Fruit fly (Drosophila melanogaster) whole organism, prepupa: Measurements from ENCODE around the gene Alp13.

Source experiments
- CG11294 ChIP-seq: fragments of 200-800 bp; sonication (Bioruptor generic); IDR thresholded peaks from 2 replicates; pipeline ENCODE4 v1.3.6; 2022; ENCODE audit warnings: missing biosample characterization, missing genetic modification characterization
- CG15336 ChIP-seq: fragments of 200-800 bp; sonication (Bioruptor generic); IDR thresholded peaks from 2 replicates; pipeline ENCODE4 v1.3.6; 2022; ENCODE audit warnings: missing biosample characterization, missing genetic modification characterization
- CG1621 ChIP-seq: fragments of 200-800 bp; sonication (Bioruptor generic); optimal IDR thresholded peaks from 3 replicates; lab custom pipeline; 2018; ENCODE audit warnings: missing biosample characterization, mild to moderate bottlenecking, missing genetic modification characterization
- CG34406 ChIP-seq: fragments of 200-800 bp; sonication (Bioruptor generic); optimal IDR thresholded peaks from 3 replicates; lab custom pipeline; 2016; ENCODE audit warnings: missing biosample characterization, missing genetic modification characterization
- CG3919 ChIP-seq: fragments of 200-800 bp; sonication (Bioruptor generic); optimal IDR thresholded peaks from 3 replicates; lab custom pipeline; 2016; ENCODE audit warnings: missing biosample characterization, missing genetic modification characterization
- CG8119 ChIP-seq: fragments of 200-800 bp; sonication (Bioruptor generic); IDR thresholded peaks from 3 replicates; pipeline ENCODE4 v1.3.6; 2022; ENCODE audit warnings: missing biosample characterization, missing genetic modification characterization
- Eip78C ChIP-seq: fragments of 200-800 bp; sonication (Bioruptor generic); peaks from one replicate; lab custom pipeline; 2016; ENCODE audit warnings: missing biosample characterization, missing genetic modification characterization
- Eip93F ChIP-seq: fragments of 200-800 bp; sonication (Bioruptor generic); optimal IDR thresholded peaks from 2 replicates; lab custom pipeline; 2016; ENCODE audit warnings: missing biosample characterization, mild to moderate bottlenecking, missing genetic modification characterization
- Hr39 ChIP-seq: fragments of 200-800 bp; sonication (Bioruptor generic); optimal IDR thresholded peaks from 2 replicates; lab custom pipeline; 2016; ENCODE audit warnings: missing biosample characterization, missing genetic modification characterization
- Lpt ChIP-seq: fragments of 200-800 bp; sonication (Bioruptor generic); optimal IDR thresholded peaks from 3 replicates; lab custom pipeline; 2016; ENCODE audit warnings: missing biosample characterization, missing genetic modification characterization
- OdsH ChIP-seq: fragments of 200-800 bp; sonication (Bioruptor generic); optimal IDR thresholded peaks from 3 replicates; lab custom pipeline; 2016; ENCODE audit warnings: missing biosample characterization, missing genetic modification characterization
- eg ChIP-seq: fragments of 200-800 bp; sonication (Bioruptor generic); IDR thresholded peaks from 3 replicates; pipeline ENCODE4 v1.3.6; 2022; ENCODE audit warnings: missing biosample characterization, missing genetic modification characterization
- pdm3 ChIP-seq: fragments of 200-800 bp; sonication (Bioruptor generic); optimal IDR thresholded peaks from 3 replicates; lab custom pipeline; 2016; ENCODE audit warnings: missing biosample characterization, missing genetic modification characterization
- spab ChIP-seq: fragments of 200-800 bp; sonication (Bioruptor generic); optimal IDR thresholded peaks from 2 replicates; lab custom pipeline; 2017; ENCODE audit warnings: missing biosample characterization, mild to moderate bottlenecking, missing genetic modification characterization, missing genetic modification reagents

DNA sequence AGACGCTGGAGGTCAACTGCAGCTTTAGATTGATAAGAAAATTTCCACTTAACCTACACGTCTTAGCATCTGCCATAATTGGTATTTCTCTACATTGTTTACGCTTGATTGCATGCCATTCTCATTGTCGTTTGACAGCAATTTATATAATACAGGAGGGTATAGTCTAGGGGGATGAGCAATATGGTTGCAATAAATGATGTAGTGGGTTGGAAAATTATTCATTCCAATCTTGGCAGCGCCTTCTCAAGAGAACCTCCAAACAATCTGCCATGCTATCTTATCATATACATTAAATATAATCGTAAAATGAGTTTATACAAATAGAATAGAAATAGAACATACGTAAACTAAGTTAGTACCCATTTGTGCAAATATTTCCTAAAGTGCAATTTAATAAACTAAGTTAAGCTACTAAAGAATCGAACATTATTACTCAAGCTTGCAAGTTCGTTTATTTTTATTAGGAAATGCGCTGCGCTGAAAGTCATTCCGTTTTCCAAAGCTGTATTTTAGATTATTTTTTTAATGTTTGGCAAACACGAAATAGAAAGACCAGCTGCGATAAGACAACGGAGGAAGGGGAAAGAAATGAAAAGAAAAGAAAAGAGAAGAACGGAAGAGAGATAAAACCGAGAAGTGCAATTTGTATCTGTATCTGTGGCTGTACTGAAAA lies 3.4 kb upstream of the Alp13 start:
- TF ChIP-seq Lpt (GFP tag; lab: Kevin White, UChicago) (no peak), eg (no peak), Hr39 (GFP tag; lab: Kevin White, UChicago) (no peak), CG11294 (no peak), Eip78C (GFP tag; lab: Kevin White, UChicago) (no peak), spab (GFP tag; lab: Kevin White, UChicago) (no peak), pdm3 (GFP tag; lab: Kevin White, UChicago) (no peak), CG3919 (GFP tag; lab: Kevin White, UChicago) (no peak), CG1621 (tag; lab: Kevin White, UChicago) (no peak), Eip93F (no peak), CG34406 (GFP tag; lab: Kevin White, UChicago) (no peak), CG15336 (GFP tag; lab: Robert Waterston, UW) (no peak), OdsH (GFP tag; lab: Kevin White, UChicago) (no peak), CG8119 (GFP tag; lab: Robert Waterston, UW) (no peak)
